Fruit fly (Drosophila melanogaster) whole organism, embryonic: ENCODE measurements around the gene Osi18.

Source experiments
- Abd-B ChIP-seq: fragments of 200-800 bp; sonication (Bioruptor generic); optimal IDR thresholded peaks from 2 replicates; lab custom pipeline; 2018; ENCODE audit warnings: missing biosample characterization, mild to moderate bottlenecking, missing genetic modification characterization, moderate library complexity
- Antp ChIP-seq: fragments of 200-800 bp; sonication (Bioruptor generic); optimal IDR thresholded peaks from 3 replicates; lab custom pipeline; 2016; ENCODE audit warnings: missing biosample characterization, missing genetic modification characterization
- Atf-2 ChIP-seq: fragments of 200-800 bp; sonication (Bioruptor generic); optimal IDR thresholded peaks from 2 replicates; lab custom pipeline; 2016; ENCODE audit warnings: missing biosample characterization, missing genetic modification characterization
- B-H1 ChIP-seq: fragments of 200-800 bp; sonication (Bioruptor generic); IDR thresholded peaks from 3 replicates; pipeline ENCODE4 v1.3.6; 2022; ENCODE audit warnings: missing biosample characterization, missing genetic modification characterization
- B-H2 ChIP-seq: fragments of 200-800 bp; sonication (Bioruptor generic); optimal IDR thresholded peaks from 2 replicates; lab custom pipeline; 2018; ENCODE audit warnings: missing biosample characterization, mild to moderate bottlenecking, missing genetic modification characterization
- CG10543 ChIP-seq: fragments of 200-800 bp; sonication (Bioruptor generic); optimal IDR thresholded peaks from 3 replicates; lab custom pipeline; 2017; ENCODE audit warnings: missing biosample characterization, mild to moderate bottlenecking, missing genetic modification characterization, moderate library complexity
- CG11093 ChIP-seq: fragments of 200-800 bp; sonication (Bioruptor generic); IDR thresholded peaks from 3 replicates; pipeline ENCODE4 v1.3.6; 2022; ENCODE audit warnings: missing biosample characterization, missing genetic modification characterization
- CG11247 ChIP-seq: fragments of 200-800 bp; sonication (Bioruptor generic); IDR thresholded peaks from 2 replicates; pipeline ENCODE4 v1.3.6; 2022; ENCODE audit warnings: missing biosample characterization, missing genetic modification characterization
- CG11456 ChIP-seq: fragments of 200-800 bp; sonication (Bioruptor generic); IDR thresholded peaks from 3 replicates; pipeline ENCODE4 v1.3.6; 2022; ENCODE audit warnings: missing biosample characterization, missing genetic modification characterization
- CG11560 ChIP-seq: fragments of 200-800 bp; sonication (Bioruptor generic); IDR thresholded peaks from 3 replicates; pipeline ENCODE4 v1.3.6; 2022; ENCODE audit warnings: missing biosample characterization, missing genetic modification characterization
- CG11723 ChIP-seq: fragments of 200-800 bp; sonication (Bioruptor generic); optimal IDR thresholded peaks from 2 replicates; lab custom pipeline; 2017; ENCODE audit warnings: missing biosample characterization, mild to moderate bottlenecking, missing genetic modification characterization
- CG12104 ChIP-seq: fragments of 200-800 bp; sonication (Bioruptor generic); optimal IDR thresholded peaks from 3 replicates; lab custom pipeline; 2016; ENCODE audit warnings: missing biosample characterization, missing genetic modification characterization
- CG18262 ChIP-seq: fragments of 200-800 bp; optimal IDR thresholded peaks from 3 replicates; lab custom pipeline; 2019; ENCODE audit warnings: missing biosample characterization, mild to moderate bottlenecking, missing genetic modification characterization, moderate library complexity
- CG2116 ChIP-seq: fragments of 200-800 bp; sonication (Bioruptor generic); optimal IDR thresholded peaks from 3 replicates; lab custom pipeline; 2018; ENCODE audit warnings: missing biosample characterization, mild to moderate bottlenecking, missing genetic modification characterization
- CG2712 ChIP-seq: fragments of 200-800 bp; optimal IDR thresholded peaks from 3 replicates; lab custom pipeline; 2019; ENCODE audit warnings: missing biosample characterization, mild to moderate bottlenecking, missing genetic modification characterization, moderate library complexity
- CG8388 ChIP-seq: fragments of 200-800 bp; sonication (Bioruptor generic); optimal IDR thresholded peaks from 2 replicates; lab custom pipeline; 2019; ENCODE audit warnings: missing biosample characterization, mild to moderate bottlenecking, missing genetic modification characterization, moderate library complexity
- CrebB ChIP-seq: fragments of 200-800 bp; sonication (Bioruptor generic); optimal IDR thresholded peaks from 3 replicates; lab custom pipeline; 2018; ENCODE audit warnings: missing biosample characterization, mild to moderate bottlenecking, missing genetic modification characterization
- D19B ChIP-seq: fragments of 200-800 bp; sonication (Bioruptor generic); optimal IDR thresholded peaks from 2 replicates; lab custom pipeline; 2017; ENCODE audit warnings: missing biosample characterization, mild to moderate bottlenecking, missing genetic modification characterization
- Gsc ChIP-seq: fragments of 200-800 bp; sonication (Bioruptor generic); IDR thresholded peaks from 2 replicates; pipeline ENCODE4 v1.3.6; 2022; ENCODE audit warnings: missing biosample characterization, missing genetic modification characterization
- Hey ChIP-seq: fragments of 200-800 bp; sonication (Bioruptor generic); optimal IDR thresholded peaks from 3 replicates; lab custom pipeline; 2018; ENCODE audit warnings: missing biosample characterization, mild to moderate bottlenecking, missing genetic modification characterization
- Lpt ChIP-seq: fragments of >200 bp; optimal IDR thresholded peaks from 2 replicates; lab custom pipeline; 2018; ENCODE audit warnings: missing biosample characterization, missing genetic modification characterization
- MBD-R2 ChIP-seq: fragments of 200-800 bp; sonication (Bioruptor generic); IDR thresholded peaks from 2 replicates; pipeline ENCODE4 v1.3.6; 2022; ENCODE audit warnings: missing biosample characterization, missing genetic modification characterization
- MTF-1 ChIP-seq: fragments of 200-800 bp; sonication (Bioruptor generic); optimal IDR thresholded peaks from 2 replicates; lab custom pipeline; 2018; ENCODE audit warnings: missing biosample characterization, mild to moderate bottlenecking, missing genetic modification characterization, borderline replicate concordance
- Myb ChIP-seq: fragments of 200-800 bp; sonication (Bioruptor generic); optimal IDR thresholded peaks from 2 replicates; lab custom pipeline; 2016; ENCODE audit warnings: missing biosample characterization, missing genetic modification characterization
- Neu2 ChIP-seq: fragments of 200-800 bp; sonication (Bioruptor generic); optimal IDR thresholded peaks from 3 replicates; lab custom pipeline; 2016; ENCODE audit warnings: missing biosample characterization, missing genetic modification characterization, borderline replicate concordance
- PHDP ChIP-seq: fragments of 200-800 bp; sonication (Bioruptor generic); optimal IDR thresholded peaks from 3 replicates; lab custom pipeline; 2018; ENCODE audit warnings: missing biosample characterization, mild to moderate bottlenecking, missing genetic modification characterization, moderate library complexity
- Pdp1 ChIP-seq, 2 experiments: fragments of 200-800 bp; sonication (Bioruptor generic); optimal IDR thresholded peaks; 3 replicates each; lab custom pipeline; 2016; ENCODE audit warnings: missing biosample characterization in 2 of 2, missing genetic modification characterization in 2 of 2, mild to moderate bottlenecking in 1 of 2, moderate library complexity in 1 of 2
- Sry-δ ChIP-seq: fragments of 200-800 bp; sonication (Bioruptor generic); optimal IDR thresholded peaks from 2 replicates; lab custom pipeline; 2016; ENCODE audit warnings: missing biosample characterization, missing genetic modification characterization
- TFAM ChIP-seq: fragments of 200-800 bp; sonication (Bioruptor generic); optimal IDR thresholded peaks from 2 replicates; lab custom pipeline; 2017; ENCODE audit warnings: missing biosample characterization, missing genetic modification characterization, inconsistent platforms
- Vsx1 ChIP-seq: fragments of 200-800 bp; sonication (Bioruptor generic); optimal IDR thresholded peaks from 2 replicates; lab custom pipeline; 2017; ENCODE audit warnings: missing biosample characterization, mild to moderate bottlenecking, missing genetic modification characterization, missing genetic modification reagents
- ara ChIP-seq: fragments of 200-800 bp; sonication (Bioruptor generic); IDR thresholded peaks from 2 replicates; pipeline ENCODE4 v1.3.6; 2022; ENCODE audit warnings: missing biosample characterization, missing genetic modification characterization
- ato ChIP-seq: fragments of 200-800 bp; sonication (Bioruptor generic); IDR thresholded peaks from 2 replicates; pipeline ENCODE4 v1.3.6; 2022; ENCODE audit warnings: missing biosample characterization, missing genetic modification characterization; ENCODE audit not compliant: partially characterized antibody
- crol ChIP-seq: fragments of 200-800 bp; sonication (Bioruptor generic); IDR thresholded peaks from 2 replicates; pipeline ENCODE4 v1.3.6; 2022; ENCODE audit warnings: missing biosample characterization, missing genetic modification characterization
- ewg ChIP-seq: fragments of 200-800 bp; sonication (Bioruptor generic); optimal IDR thresholded peaks from 3 replicates; lab custom pipeline; 2017; ENCODE audit warnings: mild to moderate bottlenecking, missing biosample characterization, missing genetic modification reagents, missing genetic modification characterization
- eyg ChIP-seq: fragments of 200-800 bp; sonication (Bioruptor generic); optimal IDR thresholded peaks from 3 replicates; lab custom pipeline; 2016; ENCODE audit warnings: missing biosample characterization, missing genetic modification characterization
- gcm ChIP-seq: fragments of 200-800 bp; sonication (Bioruptor generic); optimal IDR thresholded peaks from 2 replicates; lab custom pipeline; 2019; ENCODE audit warnings: missing biosample characterization, mild to moderate bottlenecking, missing genetic modification characterization, moderate library complexity
- grau ChIP-seq: fragments of 200-800 bp; optimal IDR thresholded peaks from 3 replicates; lab custom pipeline; 2019; ENCODE audit warnings: missing biosample characterization, mild to moderate bottlenecking, missing genetic modification characterization, moderate library complexity
- gt ChIP-seq: fragments of 200-800 bp; sonication (Bioruptor generic); IDR thresholded peaks from 2 replicates; pipeline ENCODE4 v1.3.6; 2022; ENCODE audit warnings: missing biosample characterization, missing genetic modification characterization
- hbn ChIP-seq: fragments of 200-800 bp; sonication (Bioruptor generic); IDR thresholded peaks from 2 replicates; pipeline ENCODE4 v1.3.6; 2022; ENCODE audit warnings: missing biosample characterization, missing genetic modification characterization; ENCODE audit not compliant: partially characterized antibody
- kni ChIP-seq: fragments of 200-800 bp; sonication (Bioruptor generic); optimal IDR thresholded peaks from 3 replicates; lab custom pipeline; 2017; ENCODE audit warnings: mild to moderate bottlenecking, missing biosample characterization, missing genetic modification reagents, missing genetic modification characterization
- pita ChIP-seq: fragments of 200-800 bp; sonication (Bioruptor generic); optimal IDR thresholded peaks from 2 replicates; lab custom pipeline; 2017; ENCODE audit warnings: missing biosample characterization, mild to moderate bottlenecking, missing genetic modification characterization
- prd ChIP-seq, 3 experiments: fragments of >200 bp in 2 of 3; fragments of 200-800 bp in 1 of 3; sonication (Bioruptor generic) in 1 of 3; optimal IDR thresholded peaks in 2 of 3; IDR thresholded peaks in 1 of 3; 2 replicates in 2 of 3; 3 replicates in 1 of 3; pipeline versions ENCODE4 v1.3.6 to Lab custom; 2017 to 2022; ENCODE audit warnings: missing biosample characterization in 1 of 3, missing genetic modification characterization in 1 of 3
- sens ChIP-seq: fragments of 200-800 bp; sonication (Bioruptor generic); peaks from one replicate; lab custom pipeline; 2016; ENCODE audit warnings: missing biosample characterization, missing genetic modification characterization
- sima ChIP-seq: fragments of 200-800 bp; sonication (Bioruptor generic); optimal IDR thresholded peaks from 2 replicates; lab custom pipeline; 2016; ENCODE audit warnings: missing biosample characterization, missing genetic modification characterization
- stc ChIP-seq: fragments of 200-800 bp; sonication (Bioruptor generic); IDR thresholded peaks from 2 replicates; pipeline ENCODE4 v1.3.6; 2022; ENCODE audit warnings: missing biosample characterization, missing genetic modification characterization
- tll ChIP-seq, 2 experiments: fragments of 200-800 bp in 1 of 2; fragments of >200 bp in 1 of 2; sonication (Bioruptor generic) in 1 of 2; optimal IDR thresholded peaks; 2 replicates each; lab custom pipeline; 2017 to 2019; ENCODE audit warnings: missing biosample characterization in 2 of 2, missing genetic modification characterization in 2 of 2, mild to moderate bottlenecking in 1 of 2, moderate library complexity in 1 of 2
- tup ChIP-seq: fragments of 200-800 bp; sonication (Bioruptor generic); optimal IDR thresholded peaks from 2 replicates; lab custom pipeline; 2016; ENCODE audit warnings: missing biosample characterization, mild to moderate bottlenecking, missing genetic modification characterization, moderate library complexity
- wek ChIP-seq: fragments of 200-800 bp; sonication (Bioruptor generic); optimal IDR thresholded peaks from 3 replicates; lab custom pipeline; 2018; ENCODE audit warnings: missing biosample characterization, mild to moderate bottlenecking, missing genetic modification characterization, moderate library complexity
- zen2 ChIP-seq: fragments of 200-800 bp; sonication (Bioruptor generic); IDR thresholded peaks from 3 replicates; pipeline ENCODE4 v1.3.6; 2022; ENCODE audit warnings: missing biosample characterization, missing genetic modification characterization; ENCODE audit not compliant: partially characterized antibody
- zfh1 ChIP-seq: fragments of 200-800 bp; sonication (Bioruptor generic); IDR thresholded peaks from 3 replicates; pipeline ENCODE4 v1.3.6; 2022; ENCODE audit warnings: missing biosample characterization, missing genetic modification characterization

The Osi18 gene

dm6 chr3R:6368100-6368499 is 38.1 kb downstream of the Osi18 start, which contains the start of gene CG42724 (continued):
- no peak for TF ChIP-seq ewg
- TF ChIP-seq CG8388 (GFP tag; lab: Kevin White, UChicago): no peak
- TF ChIP-seq grau (tag; lab: Kevin White, UChicago): no peak
- TF ChIP-seq CG11247 (GFP tag; lab: Robert Waterston, UW): peak; percentile 60; the same call in 1 of the 2 replicates
- TF ChIP-seq Abd-B (GFP tag; lab: Kevin White, UChicago): no peak
- no peak for TF ChIP-seq gcm
- TF ChIP-seq Sry-δ: peak; percentile 96
- TF ChIP-seq MBD-R2 (GFP tag; lab: Robert Waterston, UW): peak; percentile 73
- no peak for TF ChIP-seq CG12104
- peak; percentile 78 for TF ChIP-seq Antp (GFP tag; lab: Kevin White, UChicago)
- TF ChIP-seq PHDP (tag; lab: Kevin White, UChicago): no peak
- peak; percentile 30 for TF ChIP-seq eyg (GFP tag; lab: Kevin White, UChicago)
- peak; percentile 72 for TF ChIP-seq CG11456
- TF ChIP-seq tll (GFP tag; optimal IDR thresholded peaks at IDR 0.05; lab: Kevin White, UChicago): no peak
- 0 out of 2 replicates have a peak, but pooled peaks have one; percentile 27 for TF ChIP-seq ara (GFP tag; lab: Robert Waterston, UW)
- TF ChIP-seq Gsc: no peak
- TF ChIP-seq MTF-1 (GFP tag; lab: Kevin White, UChicago): no peak
- TF ChIP-seq CG18262 (tag; lab: Kevin White, UChicago): no peak
- no peak; the same call in 2 of the 3 replicates for TF ChIP-seq zen2 (GFP tag; lab: Robert Waterston, UW)
- TF ChIP-seq hbn (GFP tag; lab: Robert Waterston, UW): no peak
- no peak for TF ChIP-seq ato (GFP tag; lab: Robert Waterston, UW)
- no peak for TF ChIP-seq gt
- TF ChIP-seq Pdp1 (GFP tag; optimal IDR thresholded peaks at IDR 0.05; lab: Kevin White, UChicago): peak; percentile 74 to 80
- TF ChIP-seq Myb (GFP tag; lab: Kevin White, UChicago): peak; percentile 66
- no peak for TF ChIP-seq Lpt (GFP tag; lab: Kevin White, UChicago)
- TF ChIP-seq sima (GFP tag; lab: Kevin White, UChicago): no peak
- TF ChIP-seq CG11723 (GFP tag; lab: Kevin White, UChicago): no peak
- no peak for TF ChIP-seq kni (GFP tag; lab: Kevin White, UChicago)
- no peak for TF ChIP-seq CG2712 (tag; lab: Kevin White, UChicago)
- TF ChIP-seq TFAM (GFP tag; lab: Kevin White, UChicago): no peak
- TF ChIP-seq zfh1: peak; percentile 46; the same call in 1 of the 3 replicates
- TF ChIP-seq CG2116 (GFP tag; lab: Kevin White, UChicago): peak; percentile 43
- TF ChIP-seq Vsx1 (GFP tag; lab: Kevin White, UChicago): no peak
- TF ChIP-seq prd (optimal IDR thresholded peaks at IDR 0.05; lab: Kevin White, UChicago): no peak
- peak; percentile 78 for TF ChIP-seq prd (GFP tag; IDR thresholded peaks at IDR 0.05; lab: Robert Waterston, UW)
- peak; percentile 99 for TF ChIP-seq CG11560 (tag; lab: Robert Waterston, UW)
- no peak for TF ChIP-seq crol (GFP tag; lab: Robert Waterston, UW)
- TF ChIP-seq Hey (tag; lab: Kevin White, UChicago): no peak
- TF ChIP-seq pita (GFP tag; lab: Kevin White, UChicago): no peak
- TF ChIP-seq tup (GFP tag; lab: Kevin White, UChicago): no peak
- no peak for TF ChIP-seq Neu2
- peak; percentile 30 for TF ChIP-seq Atf-2 (GFP tag; lab: Kevin White, UChicago)
- no peak for TF ChIP-seq B-H2
- TF ChIP-seq CG11093 (GFP tag; lab: Robert Waterston, UW): no peak; the same call in 2 of the 3 replicates
- peak; percentile 30 for TF ChIP-seq wek (GFP tag; lab: Kevin White, UChicago)
- TF ChIP-seq stc (GFP tag; lab: Robert Waterston, UW): peak; percentile 44; the same call in 1 of the 2 replicates
- peak; percentile 96 for TF ChIP-seq sens
- TF ChIP-seq B-H1: peak; percentile 15; the same call in 1 of the 3 replicates
- TF ChIP-seq CG10543: no peak
- peak; percentile 63 for TF ChIP-seq CrebB (tag; lab: Kevin White, UChicago)
- TF ChIP-seq D19B (GFP tag; lab: Kevin White, UChicago): no peak
